Worm (Caenorhabditis elegans) whole organism, L1 larva: ENCODE measurements around the gene Y94H6A.7.

Source experiments
- C16A3.4 ChIP-seq: fragments of 150-350 bp; optimal IDR thresholded peaks from 2 replicates; lab custom pipeline; 2014; ENCODE audit warnings: missing biosample characterization, missing genetic modification characterization
- C34B4.2 ChIP-seq: sonication (generic microtip); optimal IDR thresholded peaks from 2 replicates; lab custom pipeline; 2017; ENCODE audit warnings: mild to moderate bottlenecking, missing genetic modification characterization, missing compliant biosample characterization
- alr-1 ChIP-seq: fragments of 200-800 bp; sonication (Bioruptor generic); optimal IDR thresholded peaks from 2 replicates; lab custom pipeline; 2018; ENCODE audit warnings: borderline replicate concordance, mild to moderate bottlenecking, missing genetic modification characterization, missing compliant biosample characterization
- ceh-63 ChIP-seq: fragments of 200-800 bp; sonication (Bioruptor generic); optimal IDR thresholded peaks from 2 replicates; lab custom pipeline; 2018; ENCODE audit warnings: mild to moderate bottlenecking, missing genetic modification characterization, missing compliant biosample characterization
- ceh-8 ChIP-seq: fragments of 200-800 bp; sonication (Bioruptor generic); optimal IDR thresholded peaks from 2 replicates; lab custom pipeline; 2018; ENCODE audit warnings: mild to moderate bottlenecking, missing genetic modification characterization, moderate library complexity, missing compliant biosample characterization
- ceh-82 ChIP-seq, 3 experiments: fragments of 150-350 bp in 1 of 3; sonication (generic microtip) in 2 of 3; optimal IDR thresholded peaks; 2 replicates each; lab custom pipeline; 2014 to 2017; ENCODE audit warnings: missing biosample characterization in 3 of 3, missing genetic modification characterization in 3 of 3
- ceh-88 ChIP-seq: fragments of 200-800 bp; sonication (Bioruptor generic); IDR thresholded peaks from 2 replicates; pipeline ENCODE4 v1.3.6; 2022; ENCODE audit warnings: missing genetic modification characterization, missing compliant biosample characterization
- ces-1 ChIP-seq: fragments of 150-350 bp; optimal IDR thresholded peaks from 2 replicates; lab custom pipeline; 2014; ENCODE audit warnings: missing biosample characterization, missing genetic modification reagents, missing genetic modification characterization
- efl-1 ChIP-seq, 4 experiments: fragments of 150-350 bp; optimal IDR thresholded peaks in 3 of 4; peaks in 1 of 4; 1 replicate in 1 of 4; 2 replicates in 3 of 4; lab custom pipeline; 2014; ENCODE audit warnings: missing biosample characterization in 2 of 4, missing genetic modification characterization in 2 of 4, missing genetic modification reagents in 2 of 4
- egl-27 ChIP-seq, 2 experiments: fragments of 150-350 bp in 1 of 2; sonication (generic microtip); optimal IDR thresholded peaks; 3 replicates each; lab custom pipeline; 2017 to 2018; ENCODE audit warnings: missing biosample characterization in 2 of 2, missing genetic modification characterization in 2 of 2, missing genetic modification reagents in 2 of 2
- elt-2 ChIP-seq: sonication (generic microtip); optimal IDR thresholded peaks from 2 replicates; lab custom pipeline; 2016; ENCODE audit warnings: missing genetic modification characterization, mild to moderate bottlenecking, inconsistent platforms, missing compliant biosample characterization, missing genetic modification reagents
- elt-3 ChIP-seq, 6 experiments: fragments of 150-350 bp in 1 of 6; sonication (generic microtip); optimal IDR thresholded peaks; 2 replicates each; lab custom pipeline; 2017 to 2018; ENCODE audit warnings: missing biosample characterization in 6 of 6, missing genetic modification characterization in 6 of 6, inconsistent platforms in 1 of 6
- fkh-8 ChIP-seq: sonication (generic microtip); optimal IDR thresholded peaks from 2 replicates; lab custom pipeline; 2016; ENCODE audit warnings: mild to moderate bottlenecking, missing genetic modification characterization, missing compliant biosample characterization
- hlh-17 ChIP-seq: fragments of 200-800 bp; sonication (Bioruptor generic); optimal IDR thresholded peaks from 2 replicates; lab custom pipeline; 2018; ENCODE audit warnings: missing genetic modification characterization, mild to moderate bottlenecking, missing compliant biosample characterization, moderate library complexity, borderline replicate concordance
- isw-1 ChIP-seq: fragments of 200-800 bp; sonication (Bioruptor generic); IDR thresholded peaks from 2 replicates; pipeline ENCODE4 v1.3.6; 2022; ENCODE audit warnings: missing genetic modification characterization, missing compliant biosample characterization
- jun-1 ChIP-seq: fragments of 150-350 bp; optimal IDR thresholded peaks from 2 replicates; lab custom pipeline; 2014; ENCODE audit warnings: missing biosample characterization, missing genetic modification reagents, missing genetic modification characterization
- lin-13 ChIP-seq: fragments of 150-350 bp; optimal IDR thresholded peaks from 2 replicates; lab custom pipeline; 2014; ENCODE audit warnings: missing biosample characterization, missing genetic modification reagents, missing genetic modification characterization
- lin-15B ChIP-seq: fragments of 150-350 bp; sonication (generic microtip); optimal IDR thresholded peaks from 3 replicates; lab custom pipeline; 2014; ENCODE audit warnings: missing biosample characterization, missing genetic modification characterization
- lin-35 ChIP-seq, 2 experiments: fragments of 150-350 bp; optimal IDR thresholded peaks; 2 replicates each; lab custom pipeline; 2014; ENCODE audit warnings: missing biosample characterization in 2 of 2, missing genetic modification characterization in 2 of 2, missing genetic modification reagents in 2 of 2
- lir-3 ChIP-seq: sonication (generic microtip); optimal IDR thresholded peaks from 2 replicates; lab custom pipeline; 2016; ENCODE audit warnings: mild to moderate bottlenecking, missing genetic modification characterization, moderate library complexity, missing compliant biosample characterization; ENCODE audit not compliant: poor library complexity
- lsy-2 ChIP-seq, 2 experiments: fragments of 150-350 bp; optimal IDR thresholded peaks; 2 replicates each; lab custom pipeline; 2014; ENCODE audit warnings: missing biosample characterization in 2 of 2, missing genetic modification characterization in 2 of 2
- mdl-1 ChIP-seq, 2 experiments: fragments of 150-350 bp; optimal IDR thresholded peaks; 2 replicates each; lab custom pipeline; 2014 to 2017; ENCODE audit warnings: missing biosample characterization in 2 of 2, missing genetic modification characterization in 2 of 2, inconsistent platforms in 1 of 2
- nhr-28 ChIP-seq: fragments of 150-350 bp; optimal IDR thresholded peaks from 2 replicates; lab custom pipeline; 2014; ENCODE audit warnings: missing biosample characterization, missing genetic modification characterization
- nhr-71 ChIP-seq: sonication (generic microtip); optimal IDR thresholded peaks from 2 replicates; lab custom pipeline; 2016; ENCODE audit warnings: mild to moderate bottlenecking, missing genetic modification characterization, moderate library complexity, missing compliant biosample characterization
- nhr-76 ChIP-seq: sonication (generic microtip); optimal IDR thresholded peaks from 2 replicates; lab custom pipeline; 2017; ENCODE audit warnings: missing biosample characterization, missing genetic modification characterization
- nhr-77 ChIP-seq: fragments of 150-350 bp; optimal IDR thresholded peaks from 2 replicates; lab custom pipeline; 2014; ENCODE audit warnings: missing biosample characterization, missing genetic modification characterization
- nhr-84 ChIP-seq: sonication (generic microtip); optimal IDR thresholded peaks from 2 replicates; lab custom pipeline; 2017; ENCODE audit warnings: missing biosample characterization, missing genetic modification characterization
- nhr-85 ChIP-seq: sonication (generic microtip); peaks from one replicate; lab custom pipeline; 2016; ENCODE audit warnings: missing genetic modification characterization, inconsistent platforms, missing compliant biosample characterization
- pax-3 ChIP-seq: fragments of 200-800 bp; sonication (Bioruptor generic); optimal IDR thresholded peaks from 2 replicates; lab custom pipeline; 2018; ENCODE audit warnings: mild to moderate bottlenecking, missing genetic modification characterization, moderate library complexity, missing compliant biosample characterization
- skn-1 ChIP-seq: fragments of 150-350 bp; optimal IDR thresholded peaks from 2 replicates; lab custom pipeline; 2014; ENCODE audit warnings: missing biosample characterization, missing genetic modification characterization
- sup-37 ChIP-seq: fragments of 200-800 bp; sonication (Bioruptor generic); optimal IDR thresholded peaks from 2 replicates; lab custom pipeline; 2018; ENCODE audit warnings: mild to moderate bottlenecking, missing genetic modification characterization, missing compliant biosample characterization
- tbx-2 ChIP-seq: sonication (generic microtip); optimal IDR thresholded peaks from 2 replicates; lab custom pipeline; 2016; ENCODE audit warnings: missing genetic modification characterization, missing compliant biosample characterization
- tlp-1 ChIP-seq: fragments of 150-350 bp; optimal IDR thresholded peaks from 2 replicates; lab custom pipeline; 2014; ENCODE audit warnings: missing biosample characterization, missing genetic modification characterization
- unc-98 ChIP-seq: fragments of 200-800 bp; sonication (Bioruptor generic); IDR thresholded peaks from 2 replicates; pipeline ENCODE4 v1.3.6; 2022; ENCODE audit warnings: missing genetic modification characterization, missing compliant biosample characterization
- vab-15 ChIP-seq: sonication (generic microtip); optimal IDR thresholded peaks from 2 replicates; lab custom pipeline; 2017; ENCODE audit warnings: missing genotype, mild to moderate bottlenecking, missing genetic modification characterization, missing compliant biosample characterization
- xbp-1 ChIP-seq: sonication (generic microtip); optimal IDR thresholded peaks from 2 replicates; lab custom pipeline; 2016; ENCODE audit warnings: missing genetic modification characterization, missing compliant biosample characterization
- ztf-11 ChIP-seq, 2 experiments: sonication (generic microtip); optimal IDR thresholded peaks; 2 replicates each; lab custom pipeline; 2016 to 2017; ENCODE audit warnings: missing genetic modification characterization in 2 of 2, missing biosample characterization in 1 of 2, missing compliant biosample characterization in 1 of 2
- ztf-4 ChIP-seq: fragments of 150-350 bp; optimal IDR thresholded peaks from 2 replicates; lab custom pipeline; 2014; ENCODE audit warnings: missing biosample characterization, missing genetic modification characterization

Y94H6A.7 gene

ce11 chrIV:2711122-2711669, 5.2 kb downstream of the Y94H6A.7 start:
- TF ChIP-seq elt-3 (tag; optimal IDR thresholded peaks at IDR 0.05; lab: Kevin White, UChicago), result no peak
- no peak for TF ChIP-seq jun-1 (tag; lab: Kevin White, UChicago)
- no peak for TF ChIP-seq nhr-76 (tag; lab: Kevin White, UChicago)
- no peak for TF ChIP-seq egl-27 (tag; optimal IDR thresholded peaks at IDR 0.05; lab: Kevin White, UChicago)
- peak; percentile 93 for TF ChIP-seq skn-1 (tag; lab: Kevin White, UChicago)
- peak in 1 of 2 experiments; percentile 16 for TF ChIP-seq lsy-2 (tag; optimal IDR thresholded peaks at IDR 0.05; lab: Kevin White, UChicago)
- TF ChIP-seq efl-1 (optimal IDR thresholded peaks at IDR 0.05; lab: Kevin White, UChicago), result no peak
- peak in 1 of 2 experiments; percentile 86 for TF ChIP-seq efl-1 (GFP tag; optimal IDR thresholded peaks at IDR 0.05 in 1 of 2; lab: Kevin White, UChicago)
- no peak for TF ChIP-seq ceh-63 (GFP tag; lab: Kevin White, UChicago)
- TF ChIP-seq fkh-8 (tag; lab: Kevin White, UChicago), result no peak
- TF ChIP-seq elt-2 (tag; lab: Kevin White, UChicago), result peak; percentile 16
- no peak for TF ChIP-seq tlp-1
- TF ChIP-seq nhr-71 (tag; lab: Kevin White, UChicago), result peak; percentile 5
- no peak for TF ChIP-seq ces-1 (GFP tag; lab: Kevin White, UChicago)
- no peak for TF ChIP-seq lin-15B
- no peak for TF ChIP-seq C16A3.4
- no peak for TF ChIP-seq ztf-4 (tag; lab: Kevin White, UChicago)
- no peak for TF ChIP-seq nhr-84 (tag; lab: Kevin White, UChicago)
- TF ChIP-seq lin-13 (GFP tag; lab: Kevin White, UChicago), result no peak
- TF ChIP-seq sup-37 (GFP tag; lab: Kevin White, UChicago), result no peak
- no peak for TF ChIP-seq mdl-1 (tag; optimal IDR thresholded peaks at IDR 0.05; lab: Kevin White, UChicago)
- no peak for TF ChIP-seq ztf-11 (tag; optimal IDR thresholded peaks at IDR 0.05; lab: Kevin White, UChicago)
- TF ChIP-seq hlh-17 (GFP tag; lab: Kevin White, UChicago), result no peak
- no peak for TF ChIP-seq nhr-77 (tag; lab: Kevin White, UChicago)
- TF ChIP-seq xbp-1, result no peak
- no peak for TF ChIP-seq ceh-8 (GFP tag; lab: Kevin White, UChicago)
- TF ChIP-seq lin-35 (GFP tag; optimal IDR thresholded peaks at IDR 0.05; lab: Kevin White, UChicago), result peak in 1 of 2 experiments; percentile 56
- TF ChIP-seq C34B4.2 (tag; lab: Kevin White, UChicago), result no peak
- TF ChIP-seq alr-1 (tag; lab: Kevin White, UChicago), result no peak
- TF ChIP-seq tbx-2 (tag; lab: Kevin White, UChicago), result no peak
- TF ChIP-seq nhr-28, result no peak

- TF ChIP-seq lsy-2 (tag; optimal IDR thresholded peaks at IDR 0.05; lab: Kevin White, UChicago) (no peak), ceh-82 (tag; optimal IDR thresholded peaks at IDR 0.05; lab: Kevin White, UChicago) (no peak), nhr-71 (tag; lab: Kevin White, UChicago) (no peak), ceh-88 (GFP tag; lab: Robert Waterston, UW) (no peak), lir-3 (tag; lab: Kevin White, UChicago) (no peak), pax-3 (tag; lab: Kevin White, UChicago) (no peak), vab-15 (tag; lab: Kevin White, UChicago) (no peak), isw-1 (GFP tag; lab: Robert Waterston, UW) (no peak), nhr-85 (tag; lab: Kevin White, UChicago) (no peak), unc-98 (GFP tag; lab: Robert Waterston, UW) (no peak)
Observed at ce11 chrIV:2710203-2710935, 6.0 kb downstream of the Y94H6A.7 start, which contains the start of gene Y94H6A.10. Gene Y94H6A.10 (minus strand): TSS chrIV:2710666.
